Worm (Caenorhabditis elegans) whole organism, mixed stage, embryonic: ENCODE measurements around the gene mnm-2.
A peak's percentile ranks its signal among the peaks of the same experiment; 100 is the strongest.

Source experiments
- M03D4.4 ChIP-seq: sonication (generic microtip); optimal IDR thresholded peaks from 2 replicates; lab custom pipeline; 2017; ENCODE audit warnings: mild to moderate bottlenecking, missing genetic modification characterization, missing compliant biosample characterization
- blmp-1 ChIP-seq: fragments of 150-350 bp; optimal IDR thresholded peaks from 2 replicates; lab custom pipeline; 2014; ENCODE audit warnings: missing biosample characterization, missing genetic modification characterization
- ceh-39 ChIP-seq: fragments of 150-350 bp; optimal IDR thresholded peaks from 2 replicates; lab custom pipeline; 2014; ENCODE audit warnings: missing biosample characterization, missing genetic modification characterization
- ceh-43 ChIP-seq: fragments of 200-800 bp; sonication (Bioruptor generic); optimal IDR thresholded peaks from 2 replicates; lab custom pipeline; 2018; ENCODE audit warnings: mild to moderate bottlenecking, missing genetic modification characterization, moderate library complexity, missing compliant biosample characterization
- ceh-83 ChIP-seq: fragments of 200-800 bp; sonication (Bioruptor generic); optimal IDR thresholded peaks from 2 replicates; lab custom pipeline; 2018; ENCODE audit warnings: mild to moderate bottlenecking, missing genetic modification characterization, missing compliant biosample characterization
- ces-1 ChIP-seq: fragments of 150-350 bp; optimal IDR thresholded peaks from 2 replicates; lab custom pipeline; 2014; ENCODE audit warnings: missing biosample characterization, missing genetic modification reagents, missing genetic modification characterization
- cnd-1 ChIP-seq: fragments of 200-800 bp; sonication (Bioruptor generic); optimal IDR thresholded peaks from 2 replicates; lab custom pipeline; 2018; ENCODE audit warnings: mild to moderate bottlenecking, missing genetic modification characterization, missing compliant biosample characterization
- drap-1 ChIP-seq: fragments of 200-800 bp; sonication (Bioruptor generic); optimal IDR thresholded peaks from 3 replicates; lab custom pipeline; 2018; ENCODE audit warnings: mild to moderate bottlenecking, missing genetic modification characterization, missing compliant biosample characterization
- elt-1 ChIP-seq: sonication (generic microtip); optimal IDR thresholded peaks from 2 replicates; lab custom pipeline; 2017; ENCODE audit warnings: missing genetic modification characterization, mild to moderate bottlenecking, missing compliant biosample characterization, antibody characterized with exemption, moderate library complexity, borderline replicate concordance; ENCODE audit not compliant: insufficient read depth
- elt-3 ChIP-seq: fragments of 150-350 bp; optimal IDR thresholded peaks from 2 replicates; lab custom pipeline; 2014; ENCODE audit warnings: missing biosample characterization, missing genetic modification characterization
- flh-1 ChIP-seq: fragments of 200-800 bp; sonication (Bioruptor generic); optimal IDR thresholded peaks from 2 replicates; lab custom pipeline; 2018; ENCODE audit warnings: mild to moderate bottlenecking, missing genetic modification characterization, moderate library complexity, missing compliant biosample characterization
- ham-2 ChIP-seq: fragments of 200-800 bp; sonication (Bioruptor generic); optimal IDR thresholded peaks from 2 replicates; lab custom pipeline; 2018; ENCODE audit warnings: mild to moderate bottlenecking, missing genetic modification characterization, missing compliant biosample characterization
- hlh-1 ChIP-seq: fragments of 150-350 bp; optimal IDR thresholded peaks from 2 replicates; lab custom pipeline; 2014; ENCODE audit warnings: missing biosample characterization, missing genetic modification reagents, missing genetic modification characterization
- lsy-2 ChIP-seq: fragments of 150-350 bp; optimal IDR thresholded peaks from 2 replicates; lab custom pipeline; 2014; ENCODE audit warnings: missing biosample characterization, missing genetic modification characterization
- mab-5 ChIP-seq: fragments of 150-350 bp; optimal IDR thresholded peaks from 2 replicates; lab custom pipeline; 2014; ENCODE audit warnings: missing biosample characterization, missing genetic modification characterization
- mep-1 ChIP-seq: fragments of 150-350 bp; optimal IDR thresholded peaks from 2 replicates; lab custom pipeline; 2017; ENCODE audit warnings: missing biosample characterization, missing genetic modification reagents, missing genetic modification characterization, inconsistent platforms
- mls-2 ChIP-seq: sonication (generic microtip); optimal IDR thresholded peaks from 2 replicates; lab custom pipeline; 2016; ENCODE audit warnings: mild to moderate bottlenecking, missing genetic modification characterization, moderate library complexity, missing compliant biosample characterization
- nhr-2 ChIP-seq: fragments of 150-350 bp; optimal IDR thresholded peaks from 2 replicates; lab custom pipeline; 2014; ENCODE audit warnings: missing biosample characterization, missing genetic modification characterization
- nhr-237 ChIP-seq: fragments of 150-350 bp; optimal IDR thresholded peaks from 2 replicates; lab custom pipeline; 2014; ENCODE audit warnings: missing biosample characterization, missing genetic modification characterization
- nhr-28 ChIP-seq: fragments of 150-350 bp; optimal IDR thresholded peaks from 2 replicates; lab custom pipeline; 2014; ENCODE audit warnings: missing biosample characterization, missing genetic modification characterization
- nhr-76 ChIP-seq: sonication (generic microtip); optimal IDR thresholded peaks from 2 replicates; lab custom pipeline; 2017; ENCODE audit warnings: missing biosample characterization, missing genetic modification characterization
- pha-4 ChIP-seq: fragments of 150-350 bp; optimal IDR thresholded peaks from 2 replicates; lab custom pipeline; 2018; ENCODE audit warnings: missing biosample characterization, missing genetic modification reagents, missing genetic modification characterization
- sptf-1 ChIP-seq: sonication (generic microtip); optimal IDR thresholded peaks from 2 replicates; lab custom pipeline; 2017; ENCODE audit warnings: mild to moderate bottlenecking, missing genetic modification characterization, moderate library complexity, missing compliant biosample characterization
- unc-120 ChIP-seq: sonication (generic microtip); optimal IDR thresholded peaks from 2 replicates; lab custom pipeline; 2017; ENCODE audit warnings: missing genetic modification characterization, missing compliant biosample characterization; ENCODE audit not compliant: poor library complexity, severe bottlenecking
- unc-39 ChIP-seq: fragments of 150-350 bp; optimal IDR thresholded peaks from 2 replicates; lab custom pipeline; 2014; ENCODE audit warnings: missing biosample characterization, missing genetic modification characterization
- unc-62 ChIP-seq: fragments of 150-350 bp; optimal IDR thresholded peaks from 2 replicates; lab custom pipeline; 2014; ENCODE audit warnings: missing biosample characterization, missing genetic modification reagents, missing genetic modification characterization
- zip-8 ChIP-seq: fragments of 150-350 bp; optimal IDR thresholded peaks from 2 replicates; lab custom pipeline; 2014; ENCODE audit warnings: missing biosample characterization, missing genetic modification characterization
- ztf-11 ChIP-seq: fragments of 150-350 bp; optimal IDR thresholded peaks from 2 replicates; lab custom pipeline; 2014; ENCODE audit warnings: missing biosample characterization, missing genetic modification characterization

Gene mnm-2

DNA sequence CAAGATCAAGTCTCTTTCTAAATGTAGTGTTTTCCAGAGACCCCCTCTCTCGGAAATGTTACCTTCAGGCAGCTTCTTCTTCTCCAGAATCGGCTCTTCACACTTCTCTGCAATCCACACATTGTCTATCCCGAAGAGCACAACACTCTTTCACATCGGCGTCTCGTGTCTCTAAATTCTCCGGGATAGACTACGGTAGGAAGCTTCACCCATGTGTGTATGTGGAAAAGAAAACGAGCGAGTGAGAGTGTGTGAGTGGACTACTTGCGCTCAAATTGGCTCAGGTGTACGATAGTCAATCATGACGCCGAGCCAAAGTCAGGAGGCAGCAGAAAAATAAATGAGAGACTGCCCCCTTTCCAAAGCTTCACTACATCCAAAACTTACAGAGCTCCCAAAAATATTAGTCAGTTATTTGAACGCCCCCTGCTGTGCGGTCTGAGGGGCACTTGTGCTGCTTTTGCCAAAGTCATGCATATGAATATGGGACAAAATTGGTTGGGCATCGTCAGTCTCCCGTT lies 32.5 kb upstream of the mnm-2 start:
- TF ChIP-seq ceh-39 (tag; lab: Kevin White, UChicago): no peak
- TF ChIP-seq lsy-2 (tag; lab: Kevin White, UChicago): peak; percentile 64
- TF ChIP-seq elt-3 (tag; lab: Kevin White, UChicago): no peak
- peak; percentile 29 for TF ChIP-seq ces-1 (GFP tag; lab: Kevin White, UChicago)
- TF ChIP-seq cnd-1 (tag; lab: Kevin White, UChicago): peak; percentile 35
- TF ChIP-seq hlh-1: no peak

DNA sequence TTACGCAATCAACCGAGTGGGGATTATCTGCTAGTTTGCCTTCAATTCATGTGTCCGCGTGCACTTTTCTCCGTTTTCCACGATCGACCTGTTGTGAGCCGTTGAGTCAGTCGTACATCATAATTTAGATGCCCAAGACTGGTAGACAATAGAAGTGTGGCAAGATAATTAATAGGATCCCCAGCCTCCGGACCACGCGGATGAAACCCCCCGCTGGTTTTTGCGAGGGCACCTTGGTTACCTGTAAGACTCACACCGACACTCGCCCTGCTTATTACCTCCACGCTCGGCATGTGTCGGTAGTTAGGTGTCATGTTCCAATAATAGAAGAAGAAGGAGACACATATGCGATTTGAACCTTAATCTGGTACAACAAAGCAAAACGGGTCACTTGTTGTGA lies 31.2 kb upstream of the mnm-2 start:
- TF ChIP-seq ceh-43 (GFP tag; lab: Kevin White, UChicago) (peak; percentile 24), ces-1 (GFP tag; lab: Kevin White, UChicago) (no peak), unc-39 (tag; lab: Kevin White, UChicago) (peak; percentile 53), mls-2 (no peak), ham-2 (GFP tag; lab: Kevin White, UChicago) (no peak), mep-1 (no peak), blmp-1 (tag; lab: Kevin White, UChicago) (no peak), nhr-2 (tag; lab: Kevin White, UChicago) (peak; percentile 30)

DNA sequence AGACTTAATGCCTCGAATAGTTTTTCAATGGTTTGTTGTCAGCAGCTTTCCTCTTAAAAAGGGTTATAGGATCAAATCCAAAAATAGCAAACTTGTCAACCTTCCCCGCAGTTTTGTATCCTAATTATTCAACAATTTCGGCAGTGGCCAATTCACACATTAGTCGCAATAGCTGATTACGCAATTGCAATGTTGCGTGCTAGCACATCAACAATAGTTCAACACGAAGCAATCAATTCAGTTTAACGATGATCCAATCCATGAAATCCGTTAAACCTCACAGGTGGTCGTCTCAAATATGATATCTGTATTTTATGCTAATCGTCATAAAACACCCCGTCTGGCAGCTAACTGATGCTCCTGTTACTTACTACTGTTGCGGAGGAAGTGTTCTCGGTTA lies 27.9 kb upstream of the mnm-2 start:
- TF ChIP-seq ceh-83 (GFP tag; lab: Kevin White, UChicago) (no peak), zip-8 (tag; lab: Kevin White, UChicago) (peak; percentile 66), elt-1 (tag; lab: Kevin White, UChicago) (no peak), unc-39 (tag; lab: Kevin White, UChicago) (no peak), unc-120 (no peak), drap-1 (GFP tag; lab: Kevin White, UChicago) (no peak), nhr-2 (tag; lab: Kevin White, UChicago) (peak; percentile 79), pha-4 (no peak), nhr-28 (tag; lab: Kevin White, UChicago) (no peak), M03D4.4 (tag; lab: Kevin White, UChicago) (no peak), cnd-1 (tag; lab: Kevin White, UChicago) (peak; percentile 5)

DNA sequence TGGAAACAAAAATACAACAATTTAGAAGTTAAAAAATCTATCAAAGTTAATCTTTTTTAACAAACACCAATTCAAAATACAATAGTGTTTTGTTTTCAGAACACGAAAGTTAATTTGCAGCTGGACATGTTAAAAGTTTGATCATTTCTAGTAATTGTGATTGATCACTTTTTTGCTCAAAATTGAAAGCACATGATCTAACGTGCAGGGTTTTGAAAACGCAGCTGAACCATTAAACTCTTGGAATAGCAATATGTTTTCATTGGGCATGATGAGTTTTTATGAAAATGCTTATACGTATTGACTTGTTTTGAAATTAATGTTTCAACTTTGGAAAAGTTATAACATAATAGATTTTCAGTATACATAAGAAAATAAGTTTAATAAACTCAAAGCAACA lies 22.6 kb upstream of the mnm-2 start:
- TF ChIP-seq mls-2: no peak
- no peak for TF ChIP-seq unc-120
- no peak for TF ChIP-seq mab-5 (tag; lab: Kevin White, UChicago)
- TF ChIP-seq ceh-83 (GFP tag; lab: Kevin White, UChicago): no peak
- TF ChIP-seq nhr-237 (tag; lab: Kevin White, UChicago): no peak
- no peak for TF ChIP-seq hlh-1
- no peak for TF ChIP-seq ceh-39 (tag; lab: Kevin White, UChicago)
- TF ChIP-seq nhr-76: no peak
- TF ChIP-seq cnd-1 (tag; lab: Kevin White, UChicago): no peak
- TF ChIP-seq zip-8 (tag; lab: Kevin White, UChicago): no peak
- no peak for TF ChIP-seq ztf-11
- no peak for TF ChIP-seq lsy-2 (tag; lab: Kevin White, UChicago)
- no peak for TF ChIP-seq drap-1 (GFP tag; lab: Kevin White, UChicago)
- TF ChIP-seq unc-62 (GFP tag; lab: Kevin White, UChicago): no peak
- TF ChIP-seq mep-1: no peak
- TF ChIP-seq pha-4: no peak

DNA sequence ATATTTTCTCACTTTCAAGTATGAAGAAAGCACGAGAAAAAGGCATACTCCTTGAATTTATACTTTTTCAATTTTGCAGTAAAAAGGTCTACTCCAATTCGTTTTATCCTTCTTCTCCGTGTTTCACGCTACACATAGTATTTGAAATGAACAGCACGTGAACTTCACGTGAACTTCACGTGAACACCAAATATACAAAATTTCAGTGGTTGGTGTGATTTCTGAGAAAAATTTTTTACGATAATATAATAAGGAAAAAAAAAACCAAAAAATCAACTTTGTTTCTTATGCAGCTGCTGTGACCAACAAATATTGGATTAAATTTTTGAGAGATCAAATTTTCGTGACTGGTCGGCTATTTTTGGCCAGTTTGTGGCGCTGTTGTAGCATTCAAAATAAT lies 21.8 kb upstream of the mnm-2 start:
- no peak for TF ChIP-seq mep-1
- no peak for TF ChIP-seq ham-2 (GFP tag; lab: Kevin White, UChicago)
- TF ChIP-seq mls-2: no peak
- TF ChIP-seq flh-1 (GFP tag; lab: Kevin White, UChicago): no peak
- no peak for TF ChIP-seq hlh-1
- TF ChIP-seq ceh-83 (GFP tag; lab: Kevin White, UChicago): no peak
- no peak for TF ChIP-seq elt-1 (tag; lab: Kevin White, UChicago)
- TF ChIP-seq zip-8 (tag; lab: Kevin White, UChicago): no peak
- no peak for TF ChIP-seq mab-5 (tag; lab: Kevin White, UChicago)
- TF ChIP-seq elt-3 (tag; lab: Kevin White, UChicago): no peak

DNA sequence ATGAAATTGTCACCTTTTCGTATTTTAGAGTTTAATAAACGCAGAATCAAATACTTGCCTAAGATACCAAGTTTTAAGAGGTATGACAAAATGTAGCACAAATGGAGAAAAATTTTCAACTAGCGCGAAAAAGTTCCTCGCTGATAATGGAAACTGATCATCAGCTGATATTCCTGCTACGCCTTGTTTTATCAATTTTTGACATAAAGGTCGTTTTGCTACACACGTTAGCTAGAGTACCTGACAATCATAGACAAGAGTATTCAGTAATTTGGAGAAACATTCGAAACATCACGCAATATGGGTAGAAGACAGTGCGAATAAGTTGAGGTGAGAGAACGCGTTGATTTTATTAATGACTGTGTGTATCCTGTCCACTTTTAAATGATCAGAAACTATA lies 21.0 kb upstream of the mnm-2 start:
- TF ChIP-seq mls-2 (no peak), drap-1 (GFP tag; lab: Kevin White, UChicago) (no peak), pha-4 (no peak), M03D4.4 (tag; lab: Kevin White, UChicago) (no peak), sptf-1 (no peak), nhr-237 (tag; lab: Kevin White, UChicago) (no peak), elt-3 (tag; lab: Kevin White, UChicago) (no peak), ceh-83 (GFP tag; lab: Kevin White, UChicago) (no peak), unc-39 (tag; lab: Kevin White, UChicago) (no peak), nhr-76 (no peak), nhr-2 (tag; lab: Kevin White, UChicago) (no peak), hlh-1 (no peak)
